Worm (Caenorhabditis elegans) whole organism, L3 larva: ENCODE data around the gene Y57G11C.46.

Source experiments
- R02D3.7 ChIP-seq: fragments of 150-350 bp; optimal IDR thresholded peaks from 2 replicates; lab custom pipeline; 2014; ENCODE audit warnings: missing biosample characterization, missing genetic modification characterization
- ceh-28 ChIP-seq: fragments of 150-350 bp; optimal IDR thresholded peaks from 2 replicates; lab custom pipeline; 2014; ENCODE audit warnings: missing biosample characterization, missing genetic modification reagents, missing genetic modification characterization
- fkh-10 ChIP-seq: sonication (generic microtip); optimal IDR thresholded peaks from 2 replicates; lab custom pipeline; 2017; ENCODE audit warnings: missing biosample characterization, missing genetic modification reagents, missing genetic modification characterization

ce11 chrIV:14863772-14864171, 47.6 kb upstream of the Y57G11C.46 start:
- no peak for TF ChIP-seq R02D3.7 (tag; lab: Kevin White, UChicago)
- TF ChIP-seq fkh-10 (GFP tag; lab: Kevin White, UChicago) = no peak
- TF ChIP-seq ceh-28 (tag; lab: Kevin White, UChicago) = no peak
